Worm (Caenorhabditis elegans): ENCODE data around the gene nspc-17.

DNA sequence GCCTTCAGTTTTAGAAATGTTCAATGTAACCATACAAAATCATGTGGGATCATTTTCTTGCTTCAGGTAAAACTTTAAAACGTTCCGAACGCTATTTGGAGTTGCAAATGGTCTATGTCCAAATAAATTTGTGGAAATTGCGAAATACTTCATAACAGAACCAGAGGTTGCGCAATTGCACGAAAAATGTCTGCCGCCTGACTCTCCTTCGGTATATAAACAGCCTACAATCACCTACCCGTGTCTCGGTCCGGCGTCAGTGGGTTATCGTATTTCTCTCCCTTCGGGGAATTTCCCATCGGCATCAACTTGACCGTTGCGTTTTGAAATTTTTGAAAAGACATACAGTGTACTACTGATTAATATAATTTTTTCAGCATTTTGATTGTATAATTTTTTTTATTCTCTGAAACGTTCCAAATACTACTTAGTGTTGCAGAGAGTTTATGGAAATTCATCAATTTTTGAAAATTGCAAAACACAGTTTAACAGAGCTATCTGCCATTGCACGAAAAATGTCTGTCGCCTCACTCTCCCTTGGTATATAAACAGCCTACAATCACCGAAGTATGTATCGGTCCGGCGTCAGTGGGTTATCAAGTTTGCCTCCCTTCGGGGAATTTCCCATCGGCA, 48.2 kb downstream of the nspc-17 start:
- peak in 1 of 3 experiments; percentile 22 for TF ChIP-seq elt-3 (tag; optimal IDR thresholded peaks at IDR 0.05)
- peak; percentile 38 for TF ChIP-seq elt-2 (tag; optimal IDR thresholded peaks at IDR 0.05)
- no peak for TF ChIP-seq aly-2 (tag; optimal IDR thresholded peaks at IDR 0.05)
- TF ChIP-seq snpc-4 (tag; optimal IDR thresholded peaks at IDR 0.05) = peak; percentile 98
- no peak for TF ChIP-seq unc-62 (GFP tag; optimal IDR thresholded peaks at IDR 0.05)
- no peak for TF ChIP-seq ceh-82 (tag; optimal IDR thresholded peaks at IDR 0.05)
- TF ChIP-seq elt-1 (tag; optimal IDR thresholded peaks at IDR 0.05) = no peak
- no peak for TF ChIP-seq lin-39 (tag; optimal IDR thresholded peaks at IDR 0.05)

Data from whole organism, L3 larva.